Fruit fly (Drosophila melanogaster): ENCODE measurements around the gene bbx.

bbx gene

dm6 chrX:21367363-21368072 lies 4.7 kb downstream of the bbx start:
- peak; percentile 99 for TF ChIP-seq h (GFP tag; optimal IDR thresholded peaks at IDR 0.05)
- peak; percentile 99 for TF ChIP-seq Sp1 (GFP tag; optimal IDR thresholded peaks at IDR 0.05)
- peak; percentile 78 for TF ChIP-seq dsf (GFP tag; optimal IDR thresholded peaks at IDR 0.05; ENCODE audit: borderline replicate concordance)
- TF ChIP-seq Dif (GFP tag; optimal IDR thresholded peaks at IDR 0.05; ENCODE audit: partially characterized antibody) = peak; percentile 26
- peak; percentile 14 for TF ChIP-seq Hr83 (GFP tag; optimal IDR thresholded peaks at IDR 0.05; ENCODE audit: poor library complexity, severe bottlenecking)
- no peak for TF ChIP-seq pan (optimal IDR thresholded peaks at IDR 0.05)
- no peak for TF ChIP-seq CrebA (GFP tag; optimal IDR thresholded peaks at IDR 0.05; ENCODE audit: borderline replicate concordance)
- peak; percentile 98 for TF ChIP-seq ey (GFP tag; optimal IDR thresholded peaks at IDR 0.05)
- TF ChIP-seq usp (GFP tag; optimal IDR thresholded peaks at IDR 0.05) = no peak
- TF ChIP-seq Hnf4 (GFP tag; optimal IDR thresholded peaks at IDR 0.05) = peak; percentile 96
- TF ChIP-seq sv (GFP tag; optimal IDR thresholded peaks at IDR 0.05) = peak; percentile 95
- TF ChIP-seq OdsH (GFP tag; optimal IDR thresholded peaks at IDR 0.05) = peak; percentile 98
- peak; percentile 91 for TF ChIP-seq CG32264 (GFP tag; optimal IDR thresholded peaks at IDR 0.05)
- peak; percentile 95 for TF ChIP-seq sage (GFP tag; optimal IDR thresholded peaks at IDR 0.05)
- no peak for TF ChIP-seq dl (GFP tag; optimal IDR thresholded peaks at IDR 0.05; ENCODE audit: insufficient read depth in 1 of 2, partially characterized antibody in 2 of 2)
- no peak for TF ChIP-seq Hr78 (GFP tag; optimal IDR thresholded peaks at IDR 0.05)
- peak; percentile 99 for TF ChIP-seq br (GFP tag; optimal IDR thresholded peaks at IDR 0.05)
- TF ChIP-seq lola (GFP tag; optimal IDR thresholded peaks at IDR 0.05) = no peak
- TF ChIP-seq N (GFP tag; optimal IDR thresholded peaks at IDR 0.05) = no peak
- peak; percentile 92 for TF ChIP-seq Jra (GFP tag; optimal IDR thresholded peaks at IDR 0.05)
- peak; percentile 96 for TF ChIP-seq woc (GFP tag; optimal IDR thresholded peaks at IDR 0.05)
- no peak for TF ChIP-seq Vsx2 (GFP tag; optimal IDR thresholded peaks at IDR 0.05; ENCODE audit: partially characterized antibody)
- peak; percentile 94 for TF ChIP-seq Rel (GFP tag; optimal IDR thresholded peaks at IDR 0.05)
- TF ChIP-seq Rel (tag; optimal IDR thresholded peaks at IDR 0.05) = peak; percentile 90
- TF ChIP-seq fru (GFP tag; optimal IDR thresholded peaks at IDR 0.05) = peak; percentile 99
- peak; percentile 84 to 99 for TF ChIP-seq foxo (GFP tag; optimal IDR thresholded peaks at IDR 0.05)
- TF ChIP-seq Mio (GFP tag; optimal IDR thresholded peaks at IDR 0.05) = peak; percentile 80
- peak; percentile 98 for TF ChIP-seq dmrt93B (GFP tag; optimal IDR thresholded peaks at IDR 0.05)
- no peak for TF ChIP-seq Abd-B (GFP tag; optimal IDR thresholded peaks at IDR 0.05)
- TF ChIP-seq GATAd (GFP tag; optimal IDR thresholded peaks at IDR 0.05) = peak; percentile 68
- no peak for TF ChIP-seq Myc (optimal IDR thresholded peaks at IDR 0.05)
- TF ChIP-seq jim (GFP tag; optimal IDR thresholded peaks at IDR 0.05) = peak; percentile 23
- TF ChIP-seq tai (GFP tag; optimal IDR thresholded peaks at IDR 0.05) = peak; percentile 93
- TF ChIP-seq psq (GFP tag; optimal IDR thresholded peaks at IDR 0.05) = peak; percentile 95
- TF ChIP-seq HLH106 (tag; optimal IDR thresholded peaks at IDR 0.05) = peak; percentile 98
- peak; percentile 92 for TF ChIP-seq brk (GFP tag; optimal IDR thresholded peaks at IDR 0.05)
- peak; percentile 83 for TF ChIP-seq Dfd (GFP tag; optimal IDR thresholded peaks at IDR 0.05)
- peak; percentile 98 for TF ChIP-seq rgr (GFP tag; optimal IDR thresholded peaks at IDR 0.05)
- peak; percentile 99 for TF ChIP-seq CG9705 (GFP tag; optimal IDR thresholded peaks at IDR 0.05)

DNA sequence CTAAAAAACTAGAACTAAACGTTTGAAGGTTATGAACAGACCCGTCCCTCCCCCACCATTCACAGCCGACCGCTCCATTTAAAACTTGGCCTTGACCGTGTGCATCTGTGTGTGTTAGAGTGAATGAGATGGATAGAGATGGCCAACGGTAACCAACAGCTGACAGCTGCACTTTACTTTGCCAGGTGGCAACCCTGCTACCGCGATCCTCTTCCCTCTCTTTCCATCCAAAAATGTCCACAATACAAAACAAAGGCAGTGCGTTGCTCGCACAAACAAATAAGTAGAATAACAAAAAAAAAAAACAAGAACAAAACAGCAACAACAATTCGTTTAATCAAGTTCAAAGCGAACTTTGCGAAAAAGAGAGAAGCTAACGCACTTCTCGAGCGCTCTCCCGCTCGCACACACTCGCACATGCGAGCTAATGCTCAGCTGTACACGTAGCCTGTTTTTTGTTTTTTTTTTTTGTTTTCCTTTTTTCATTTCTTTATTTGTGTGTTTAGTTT lies 5.6 kb downstream of the bbx start:
- TF ChIP-seq jim (GFP tag; optimal IDR thresholded peaks at IDR 0.05) (peak; percentile 72), Sp1 (GFP tag; optimal IDR thresholded peaks at IDR 0.05) (no peak), Abd-B (GFP tag; optimal IDR thresholded peaks at IDR 0.05) (no peak), CrebA (GFP tag; optimal IDR thresholded peaks at IDR 0.05; ENCODE audit: borderline replicate concordance) (peak; percentile 90), GATAd (GFP tag; optimal IDR thresholded peaks at IDR 0.05) (no peak), rgr (GFP tag; optimal IDR thresholded peaks at IDR 0.05) (peak; percentile 4), Hnf4 (GFP tag; optimal IDR thresholded peaks at IDR 0.05) (no peak), OdsH (GFP tag; optimal IDR thresholded peaks at IDR 0.05) (peak; percentile 7), h (GFP tag; optimal IDR thresholded peaks at IDR 0.05) (peak; percentile 37), CG32264 (GFP tag; optimal IDR thresholded peaks at IDR 0.05) (no peak), tai (GFP tag; optimal IDR thresholded peaks at IDR 0.05) (no peak), dsf (GFP tag; optimal IDR thresholded peaks at IDR 0.05; ENCODE audit: borderline replicate concordance) (no peak), CG9705 (GFP tag; optimal IDR thresholded peaks at IDR 0.05) (no peak), Rel (GFP tag; optimal IDR thresholded peaks at IDR 0.05) (no peak), Rel (tag; optimal IDR thresholded peaks at IDR 0.05) (peak; percentile 5), Dif (GFP tag; optimal IDR thresholded peaks at IDR 0.05; ENCODE audit: partially characterized antibody) (peak; percentile 26), Jra (GFP tag; optimal IDR thresholded peaks at IDR 0.05) (no peak), Hr83 (GFP tag; optimal IDR thresholded peaks at IDR 0.05; ENCODE audit: poor library complexity, severe bottlenecking) (peak; percentile 20), Hr78 (GFP tag; optimal IDR thresholded peaks at IDR 0.05) (no peak), br (GFP tag; optimal IDR thresholded peaks at IDR 0.05) (peak; percentile 2), sage (GFP tag; optimal IDR thresholded peaks at IDR 0.05) (no peak)

Data from whole organism, wandering third instar larva.